Fruit fly (Drosophila melanogaster) whole organism, wandering third instar larva: ENCODE data around the gene hkb.
A peak's percentile ranks its signal among the peaks of the same experiment; 100 is the strongest.

Experiments
- Abd-B ChIP-seq: fragments of >200 bp; optimal IDR thresholded peaks from 2 replicates; lab custom pipeline; 2017; ENCODE audit warnings: missing biosample characterization, missing genetic modification characterization
- CG32264 ChIP-seq: fragments of 200-800 bp; sonication (Bioruptor generic); optimal IDR thresholded peaks from 2 replicates; lab custom pipeline; 2016; ENCODE audit warnings: missing biosample characterization, missing genetic modification characterization
- CG9705 ChIP-seq: fragments of 200-800 bp; sonication (Bioruptor generic); optimal IDR thresholded peaks from 2 replicates; lab custom pipeline; 2018; ENCODE audit warnings: missing biosample characterization, mild to moderate bottlenecking, missing genetic modification characterization
- CrebA ChIP-seq: fragments of 200-800 bp; sonication (Bioruptor generic); optimal IDR thresholded peaks from 2 replicates; lab custom pipeline; 2016; ENCODE audit warnings: missing biosample characterization, mild to moderate bottlenecking, missing genetic modification characterization, borderline replicate concordance
- Dfd ChIP-seq: fragments of >200 bp; optimal IDR thresholded peaks from 2 replicates; lab custom pipeline; 2017; ENCODE audit warnings: missing biosample characterization, missing genetic modification characterization
- Dif ChIP-seq: fragments of 200-275, 200-300 bp; sonication (Bioruptor generic); optimal IDR thresholded peaks from 2 replicates; lab custom pipeline; 2018; ENCODE audit warnings: missing biosample characterization, missing genetic modification characterization; ENCODE audit not compliant: partially characterized antibody
- GATAd ChIP-seq: sonication (Bioruptor generic); optimal IDR thresholded peaks from 2 replicates; lab custom pipeline; 2016; ENCODE audit warnings: missing biosample characterization, missing genetic modification characterization
- HLH106 ChIP-seq: fragments of 200-800 bp; optimal IDR thresholded peaks from 3 replicates; lab custom pipeline; 2019; ENCODE audit warnings: missing biosample characterization, mild to moderate bottlenecking, missing genetic modification characterization, moderate library complexity
- Hnf4 ChIP-seq: fragments of 200-800 bp; sonication (Bioruptor generic); optimal IDR thresholded peaks from 2 replicates; lab custom pipeline; 2016; ENCODE audit warnings: missing biosample characterization, mild to moderate bottlenecking, missing genetic modification characterization
- Hr78 ChIP-seq: fragments of >200 bp; optimal IDR thresholded peaks from 2 replicates; lab custom pipeline; 2017; ENCODE audit warnings: missing biosample characterization, missing genetic modification characterization
- Hr83 ChIP-seq: fragments of 200-300 bp; sonication (Bioruptor generic); optimal IDR thresholded peaks from 2 replicates; lab custom pipeline; 2016; ENCODE audit warnings: missing biosample characterization, mild to moderate bottlenecking, missing genetic modification characterization, moderate library complexity; ENCODE audit not compliant: poor library complexity, severe bottlenecking
- Jra ChIP-seq: sonication (Bioruptor generic); optimal IDR thresholded peaks from 2 replicates; lab custom pipeline; 2016; ENCODE audit warnings: missing biosample characterization, missing genetic modification characterization
- Mio ChIP-seq: sonication (Bioruptor generic); optimal IDR thresholded peaks from 2 replicates; lab custom pipeline; 2016; ENCODE audit warnings: missing biosample characterization, missing genetic modification characterization
- Myc ChIP-seq: fragments of >200 bp; optimal IDR thresholded peaks from 2 replicates; lab custom pipeline; 2017
- N ChIP-seq: fragments of >200 bp; optimal IDR thresholded peaks from 2 replicates; lab custom pipeline; 2018; ENCODE audit warnings: missing biosample characterization, missing external identifiers, missing genetic modification characterization
- OdsH ChIP-seq: fragments of 200-800 bp; sonication (Bioruptor generic); optimal IDR thresholded peaks from 2 replicates; lab custom pipeline; 2016; ENCODE audit warnings: missing biosample characterization, mild to moderate bottlenecking, missing genetic modification characterization
- Rel ChIP-seq, 2 experiments: fragments of 200-800 bp; sonication (Bioruptor generic) in 1 of 2; optimal IDR thresholded peaks; 2 replicates in 1 of 2; 3 replicates in 1 of 2; lab custom pipeline; 2016 to 2019; ENCODE audit warnings: mild to moderate bottlenecking in 2 of 2, missing biosample characterization in 2 of 2, missing genetic modification characterization in 2 of 2, moderate library complexity in 1 of 2
- Sp1 ChIP-seq: fragments of 200-800 bp; sonication (Bioruptor generic); optimal IDR thresholded peaks from 3 replicates; lab custom pipeline; 2019; ENCODE audit warnings: missing biosample characterization, mild to moderate bottlenecking, missing genetic modification characterization, moderate library complexity
- Vsx2 ChIP-seq: fragments of 200-300, 225-300 bp; sonication (Bioruptor generic); optimal IDR thresholded peaks from 2 replicates; lab custom pipeline; 2018; ENCODE audit warnings: missing biosample characterization, missing genetic modification characterization; ENCODE audit not compliant: partially characterized antibody
- br ChIP-seq: fragments of 200-800 bp; sonication (Bioruptor generic); optimal IDR thresholded peaks from 2 replicates; lab custom pipeline; 2016; ENCODE audit warnings: missing biosample characterization, missing genetic modification characterization
- brk ChIP-seq: fragments of 200-800 bp; sonication (Bioruptor generic); optimal IDR thresholded peaks from 2 replicates; lab custom pipeline; 2016; ENCODE audit warnings: missing biosample characterization, mild to moderate bottlenecking, missing genetic modification characterization
- dl ChIP-seq, 2 experiments: fragments of 175-275, 200-275 bp in 1 of 2; fragments of 200-275 bp in 1 of 2; sonication (Bioruptor generic); optimal IDR thresholded peaks; lab custom pipeline; 2018; ENCODE audit warnings: mild to moderate bottlenecking in 2 of 2, missing biosample characterization in 2 of 2, missing genetic modification characterization in 2 of 2, moderate library complexity in 2 of 2; ENCODE audit not compliant: partially characterized antibody in 2 of 2, insufficient read depth in 1 of 2
- dmrt93B ChIP-seq: fragments of 200-800 bp; sonication (Bioruptor generic); optimal IDR thresholded peaks from 2 replicates; lab custom pipeline; 2018; ENCODE audit warnings: missing biosample characterization, mild to moderate bottlenecking, missing genetic modification characterization
- dsf ChIP-seq: sonication (Bioruptor generic); optimal IDR thresholded peaks from 2 replicates; lab custom pipeline; 2016; ENCODE audit warnings: missing biosample characterization, missing genetic modification characterization, borderline replicate concordance
- ey ChIP-seq: fragments of 200-800 bp; sonication (Bioruptor generic); optimal IDR thresholded peaks from 2 replicates; lab custom pipeline; 2016; ENCODE audit warnings: missing biosample characterization, missing genetic modification characterization
- foxo ChIP-seq, 2 experiments: fragments of 200-800 bp; sonication (Bioruptor generic); optimal IDR thresholded peaks; 2 replicates in 1 of 2; 3 replicates in 1 of 2; lab custom pipeline; 2016 to 2017; ENCODE audit warnings: missing biosample characterization in 2 of 2, missing genetic modification characterization in 2 of 2
- fru ChIP-seq: fragments of 200-800 bp; sonication (Bioruptor generic); optimal IDR thresholded peaks from 3 replicates; lab custom pipeline; 2016; ENCODE audit warnings: missing biosample characterization, mild to moderate bottlenecking, missing genetic modification characterization
- h ChIP-seq: fragments of 200-800 bp; sonication (Bioruptor generic); optimal IDR thresholded peaks from 3 replicates; lab custom pipeline; 2016; ENCODE audit warnings: missing biosample characterization, mild to moderate bottlenecking, missing genetic modification characterization
- jim ChIP-seq: fragments of 175-275, 200-325 bp; sonication (Bioruptor generic); optimal IDR thresholded peaks from 2 replicates; lab custom pipeline; 2016; ENCODE audit warnings: missing biosample characterization, mild to moderate bottlenecking, missing genetic modification characterization
- lola ChIP-seq: fragments of >200 bp; optimal IDR thresholded peaks from 2 replicates; lab custom pipeline; 2017; ENCODE audit warnings: missing biosample characterization, missing genetic modification characterization
- pan ChIP-seq: fragments of >200 bp; optimal IDR thresholded peaks from 2 replicates; lab custom pipeline; 2017
- psq ChIP-seq: fragments of 200-800 bp; sonication (Bioruptor generic); optimal IDR thresholded peaks from 3 replicates; lab custom pipeline; 2017; ENCODE audit warnings: missing biosample characterization, mild to moderate bottlenecking, missing genetic modification characterization, moderate library complexity
- rgr ChIP-seq: fragments of 200-800 bp; sonication (Bioruptor generic); optimal IDR thresholded peaks from 3 replicates; lab custom pipeline; 2016; ENCODE audit warnings: missing biosample characterization, mild to moderate bottlenecking, missing genetic modification characterization
- sage ChIP-seq: fragments of 200-800 bp; sonication (Bioruptor generic); optimal IDR thresholded peaks from 2 replicates; lab custom pipeline; 2016; ENCODE audit warnings: missing biosample characterization, mild to moderate bottlenecking, missing genetic modification characterization
- sv ChIP-seq: fragments of 200-800 bp; sonication (Bioruptor generic); optimal IDR thresholded peaks from 3 replicates; lab custom pipeline; 2016; ENCODE audit warnings: missing biosample characterization, missing genetic modification characterization
- tai ChIP-seq: sonication (Bioruptor generic); optimal IDR thresholded peaks from 2 replicates; lab custom pipeline; 2016; ENCODE audit warnings: missing biosample characterization, missing genetic modification characterization
- usp ChIP-seq: fragments of >200 bp; optimal IDR thresholded peaks from 2 replicates; lab custom pipeline; 2017; ENCODE audit warnings: missing biosample characterization, missing genetic modification characterization
- woc ChIP-seq: sonication (Bioruptor generic); optimal IDR thresholded peaks from 2 replicates; lab custom pipeline; 2016; ENCODE audit warnings: missing biosample characterization, mild to moderate bottlenecking, missing genetic modification characterization

The hkb gene

DNA sequence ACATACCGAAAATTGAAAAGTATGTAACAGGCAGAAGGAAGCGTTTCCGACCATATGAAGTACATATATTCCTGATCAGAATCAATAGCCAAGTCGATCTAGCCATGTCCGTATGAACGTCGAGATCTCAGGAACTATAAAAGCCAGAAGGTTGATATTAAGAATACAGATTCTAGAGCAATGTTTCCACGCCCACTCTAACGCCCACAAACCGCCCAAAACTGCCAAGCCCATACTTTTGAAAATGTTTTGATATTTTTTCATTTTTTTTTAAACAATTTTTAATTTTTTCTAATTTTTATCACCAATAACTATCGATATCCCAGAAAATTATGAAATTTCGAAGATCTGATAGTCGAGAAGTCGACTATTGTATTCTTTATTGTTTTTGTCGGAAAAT lies 15.6 kb upstream of the hkb start:
- TF ChIP-seq pan (lab: Kevin White, UChicago) (no peak), OdsH (no peak), Dfd (peak; percentile 90)

DNA sequence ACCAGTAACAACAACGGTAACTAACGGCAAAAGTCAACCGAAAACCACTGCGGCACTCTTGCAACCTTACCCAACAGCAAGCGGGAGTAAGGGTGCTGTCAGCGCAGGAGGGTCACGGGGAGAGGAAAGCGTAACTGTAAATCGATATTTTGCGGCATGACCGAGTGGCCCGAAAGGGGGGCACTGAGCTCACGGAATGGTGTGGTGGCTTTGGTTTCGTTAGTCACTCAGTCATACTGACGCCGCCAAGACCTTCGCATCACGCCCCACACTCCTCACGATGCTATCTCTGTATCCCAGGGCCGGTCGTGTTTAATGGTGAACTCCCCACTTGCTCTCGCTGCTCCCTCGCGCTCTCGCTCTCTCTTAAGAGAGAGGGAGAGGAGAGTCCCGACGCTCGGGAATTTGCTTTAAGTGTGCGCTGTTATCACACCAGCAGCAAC lies 14.2 kb upstream of the hkb start:
- TF ChIP-seq Hr83 (GFP tag; lab: Kevin White, UChicago) = peak; percentile 38
- no peak for TF ChIP-seq sage (GFP tag; lab: Kevin White, UChicago)
- no peak for TF ChIP-seq brk (GFP tag; lab: Kevin White, UChicago)
- no peak for TF ChIP-seq pan (lab: Kevin White, UChicago)
- TF ChIP-seq dsf (GFP tag; lab: Kevin White, UChicago) = no peak
- no peak for TF ChIP-seq Hnf4 (GFP tag; lab: Kevin White, UChicago)
- TF ChIP-seq usp (GFP tag; lab: Kevin White, UChicago) = no peak
- no peak for TF ChIP-seq rgr
- no peak for TF ChIP-seq jim (GFP tag; lab: Kevin White, UChicago)
- no peak for TF ChIP-seq ey (GFP tag; lab: Kevin White, UChicago)
- TF ChIP-seq Jra (GFP tag; lab: Kevin White, UChicago) = peak; percentile 7
- TF ChIP-seq dl (GFP tag; optimal IDR thresholded peaks at IDR 0.05; lab: Kevin White, UChicago; ENCODE audit: insufficient read depth in 1 of 2, partially characterized antibody in 2 of 2) = peak; percentile 54 to 85
- no peak for TF ChIP-seq dmrt93B (GFP tag; lab: Kevin White, UChicago)
- no peak for TF ChIP-seq Dfd
- TF ChIP-seq Abd-B = no peak
- no peak for TF ChIP-seq Rel (GFP tag; optimal IDR thresholded peaks at IDR 0.05; lab: Kevin White, UChicago)
- no peak for TF ChIP-seq Rel (tag; optimal IDR thresholded peaks at IDR 0.05; lab: Kevin White, UChicago)
- no peak for TF ChIP-seq Mio (GFP tag; lab: Kevin White, UChicago)
- no peak for TF ChIP-seq N (GFP tag; lab: Kevin White, UChicago)
- TF ChIP-seq Sp1 (GFP tag; lab: Kevin White, UChicago) = no peak
- TF ChIP-seq tai (GFP tag; lab: Kevin White, UChicago) = no peak
- TF ChIP-seq fru (GFP tag; lab: Kevin White, UChicago) = no peak
- TF ChIP-seq CG9705 (GFP tag; lab: Kevin White, UChicago) = no peak
- no peak for TF ChIP-seq OdsH
- TF ChIP-seq Myc (lab: Kevin White, UChicago) = no peak
- no peak for TF ChIP-seq lola (GFP tag; lab: Kevin White, UChicago)
- peak; percentile 92 for TF ChIP-seq Dif (GFP tag; lab: Kevin White, UChicago)
- no peak for TF ChIP-seq br (GFP tag; lab: Kevin White, UChicago)
- no peak for TF ChIP-seq HLH106 (tag; lab: Kevin White, UChicago)
- TF ChIP-seq Vsx2 (GFP tag; lab: Kevin White, UChicago) = peak; percentile 20
- no peak for TF ChIP-seq sv (GFP tag; lab: Kevin White, UChicago)
- no peak for TF ChIP-seq psq (GFP tag; lab: Kevin White, UChicago)
- no peak for TF ChIP-seq CG32264 (GFP tag; lab: Kevin White, UChicago)
- TF ChIP-seq Hr78 (GFP tag; lab: Kevin White, UChicago) = no peak
- no peak for TF ChIP-seq foxo (GFP tag; optimal IDR thresholded peaks at IDR 0.05; lab: Kevin White, UChicago)
- peak; percentile 16 for TF ChIP-seq h (GFP tag; lab: Kevin White, UChicago)
- no peak for TF ChIP-seq CrebA
- TF ChIP-seq woc (GFP tag; lab: Kevin White, UChicago) = no peak
- no peak for TF ChIP-seq GATAd (GFP tag; lab: Kevin White, UChicago)

dm6 chr3R:4359625-4360024 lies 13.2 kb upstream of the hkb start, which contains the start of gene CG1090:
TSS of gene CG1090 (plus strand) at chr3R:4359883.
- no peak for TF ChIP-seq Myc (lab: Kevin White, UChicago)
- TF ChIP-seq sv (GFP tag; lab: Kevin White, UChicago) = no peak
- TF ChIP-seq Sp1 (GFP tag; lab: Kevin White, UChicago) = no peak
- TF ChIP-seq, all 38 proteins: peak for 0
